Worm (Caenorhabditis elegans): ENCODE measurements around the gene Y43F8B.2.

The Y43F8B.2 gene

DNA sequence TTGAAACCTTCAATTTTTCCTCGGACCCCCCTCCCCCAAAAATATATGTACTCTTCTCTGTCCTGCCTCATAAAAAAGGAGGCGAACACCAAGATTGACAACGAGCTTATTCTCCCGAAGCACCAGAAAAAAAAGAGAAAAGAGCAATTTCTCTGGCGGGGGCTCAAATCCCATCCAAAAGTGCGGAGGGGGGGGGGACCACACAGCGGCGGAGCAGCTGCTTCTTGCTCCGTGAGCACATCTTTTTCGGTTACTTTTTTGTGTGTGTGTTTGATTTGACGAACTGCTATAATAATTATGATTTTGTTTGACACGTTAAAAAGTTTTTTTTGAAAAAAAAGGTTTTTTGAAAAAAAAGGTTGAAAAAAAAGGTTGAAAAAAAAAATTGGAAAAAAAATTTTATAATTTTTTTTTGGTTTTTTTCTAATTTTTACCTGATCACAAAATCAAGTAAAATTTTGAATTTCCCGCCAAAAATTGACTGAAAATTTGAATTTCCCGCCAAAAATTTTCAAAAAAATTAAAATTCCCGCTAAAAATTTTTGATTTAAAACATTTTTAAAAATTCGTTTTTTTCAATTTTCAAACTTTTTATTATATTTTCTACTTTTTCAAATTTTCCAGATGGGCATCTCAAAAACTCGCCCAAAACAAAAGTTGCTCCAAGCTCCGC is 58.9 kb downstream of the Y43F8B.2 start, which contains the start of gene Y43F8B.10:
TSS of gene Y43F8B.10 (plus strand) at position 623 of the 673 bp plus-strand sequence.
- TF ChIP-seq lin-13 (tag; optimal IDR thresholded peaks at IDR 0.05) (no peak), sem-2 (GFP tag; optimal IDR thresholded peaks at IDR 0.05) (no peak), nhr-76 (tag; optimal IDR thresholded peaks at IDR 0.05) (no peak), ztf-11 (tag; optimal IDR thresholded peaks at IDR 0.05) (no peak), nhr-2 (tag; optimal IDR thresholded peaks at IDR 0.05) (no peak), mab-5 (tag; optimal IDR thresholded peaks at IDR 0.05) (no peak), snpc-4 (tag; optimal IDR thresholded peaks at IDR 0.05) (no peak), M03D4.4 (tag; optimal IDR thresholded peaks at IDR 0.05) (no peak), bed-3 (GFP tag; optimal IDR thresholded peaks at IDR 0.05) (no peak), hlh-1 (tag; optimal IDR thresholded peaks at IDR 0.05) (peak; percentile 64), unc-120 (tag; optimal IDR thresholded peaks at IDR 0.05; ENCODE audit: poor library complexity, severe bottlenecking) (peak; percentile 29), mls-2 (tag; optimal IDR thresholded peaks at IDR 0.05) (no peak), elt-3 (tag; optimal IDR thresholded peaks at IDR 0.05) (no peak), nhr-237 (tag; optimal IDR thresholded peaks at IDR 0.05) (no peak)

DNA sequence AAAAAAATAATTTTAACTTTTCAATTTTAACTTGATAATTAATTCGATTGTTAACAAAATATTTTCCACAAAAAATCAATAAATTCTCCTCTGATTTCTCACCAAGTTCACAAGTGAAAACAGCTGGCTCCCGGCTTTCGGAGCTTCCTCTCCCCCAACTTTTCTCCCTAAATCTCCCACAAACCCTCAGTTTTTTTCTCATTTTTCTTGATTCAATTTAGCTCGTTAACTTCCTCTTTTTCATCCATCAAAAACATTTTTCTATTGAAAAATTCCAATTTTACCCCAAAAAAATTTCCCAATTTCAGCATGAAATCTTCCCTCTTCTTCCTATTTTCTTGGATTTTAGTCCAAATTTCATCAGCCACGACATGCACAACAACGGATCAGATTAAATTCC is 62.5 kb downstream of the Y43F8B.2 start, which contains the start of gene Y43F8B.11:
TSS of gene Y43F8B.11 (plus strand) at position 301 of the 400 bp plus-strand sequence.
- TF ChIP-seq blmp-1 (tag; optimal IDR thresholded peaks at IDR 0.05) (no peak), mep-1 (tag; optimal IDR thresholded peaks at IDR 0.05) (no peak), nhr-28 (tag; optimal IDR thresholded peaks at IDR 0.05) (no peak), mls-2 (tag; optimal IDR thresholded peaks at IDR 0.05) (no peak), pha-4 (tag; optimal IDR thresholded peaks at IDR 0.05) (no peak)

All from whole organism, mixed stage, embryonic.